Fruit fly (Drosophila melanogaster) whole organism, embryonic: ENCODE results near the gene CG46467.
A peak's percentile ranks its signal among the peaks of the same experiment; 100 is the strongest.

Source experiments
- Adf1 ChIP-seq: fragments of 200-800 bp; sonication (Bioruptor generic); IDR thresholded peaks from 2 replicates; pipeline ENCODE4 v1.3.6; 2022; ENCODE audit warnings: missing biosample characterization, missing genetic modification characterization
- CG11456 ChIP-seq: fragments of 200-800 bp; sonication (Bioruptor generic); IDR thresholded peaks from 3 replicates; pipeline ENCODE4 v1.3.6; 2022; ENCODE audit warnings: missing biosample characterization, missing genetic modification characterization
- CG11695 ChIP-seq: fragments of 200-800 bp; sonication (Bioruptor generic); IDR thresholded peaks from 3 replicates; pipeline ENCODE4 v1.3.6; 2022; ENCODE audit warnings: missing biosample characterization, missing genetic modification characterization
- CG11723 ChIP-seq: fragments of 200-800 bp; sonication (Bioruptor generic); optimal IDR thresholded peaks from 2 replicates; lab custom pipeline; 2017; ENCODE audit warnings: missing biosample characterization, mild to moderate bottlenecking, missing genetic modification characterization
- CG12391 ChIP-seq: fragments of 200-800 bp; sonication (Bioruptor generic); optimal IDR thresholded peaks from 3 replicates; lab custom pipeline; 2018; ENCODE audit warnings: missing biosample characterization, mild to moderate bottlenecking, missing genetic modification characterization, moderate library complexity
- CG12744 ChIP-seq: fragments of 200-800 bp; sonication (Bioruptor generic); optimal IDR thresholded peaks from 2 replicates; lab custom pipeline; 2016; ENCODE audit warnings: missing biosample characterization, missing genetic modification characterization
- CG13624 ChIP-seq: fragments of 200-800 bp; sonication (Bioruptor generic); optimal IDR thresholded peaks from 2 replicates; lab custom pipeline; 2016; ENCODE audit warnings: missing biosample characterization, missing genetic modification characterization
- CG15514 ChIP-seq: fragments of 200-800 bp; sonication (Bioruptor generic); optimal IDR thresholded peaks from 3 replicates; lab custom pipeline; 2017; ENCODE audit warnings: missing biosample characterization, missing genetic modification characterization, mild to moderate bottlenecking, moderate library complexity, missing genetic modification reagents
- CG18599 ChIP-seq: fragments of 200-800 bp; sonication (Bioruptor generic); optimal IDR thresholded peaks from 3 replicates; lab custom pipeline; 2017; ENCODE audit warnings: missing biosample characterization, missing genetic modification characterization, mild to moderate bottlenecking, moderate library complexity, missing genetic modification reagents
- CG2875 ChIP-seq: fragments of 200-800 bp; sonication (Bioruptor generic); optimal IDR thresholded peaks from 2 replicates; lab custom pipeline; 2017; ENCODE audit warnings: missing biosample characterization, mild to moderate bottlenecking, missing genetic modification characterization, missing genetic modification reagents
- CG31224 ChIP-seq: fragments of 200-800 bp; sonication (Bioruptor generic); IDR thresholded peaks from 2 replicates; pipeline ENCODE4 v1.3.6; 2022; ENCODE audit warnings: missing biosample characterization, missing genetic modification characterization
- CG32772 ChIP-seq: fragments of 200-800 bp; sonication (Bioruptor generic); IDR thresholded peaks from 2 replicates; pipeline ENCODE4 v1.3.6; 2022; ENCODE audit warnings: missing biosample characterization, missing genetic modification characterization
- CG3726 ChIP-seq: fragments of 200-800 bp; sonication (Bioruptor generic); IDR thresholded peaks from 3 replicates; pipeline ENCODE4, ENCODE4 v1.3.6; 2022; ENCODE audit warnings: missing biosample characterization, missing genetic modification characterization
- CG4730 ChIP-seq: fragments of 200-800 bp; sonication (Bioruptor generic); IDR thresholded peaks from 2 replicates; pipeline ENCODE4 v1.3.6; 2022; ENCODE audit warnings: missing biosample characterization, missing genetic modification characterization
- CG7745 ChIP-seq: fragments of 200-800 bp; sonication (Bioruptor generic); optimal IDR thresholded peaks from 2 replicates; lab custom pipeline; 2018; ENCODE audit warnings: missing biosample characterization, mild to moderate bottlenecking, missing genetic modification characterization, moderate library complexity
- CG8765 ChIP-seq: fragments of 200-800 bp; sonication (Bioruptor generic); IDR thresholded peaks from 2 replicates; pipeline ENCODE4 v1.3.6; 2022; ENCODE audit warnings: missing biosample characterization, missing genetic modification characterization
- Fer3 ChIP-seq: fragments of 200-800 bp; sonication (Bioruptor generic); optimal IDR thresholded peaks from 2 replicates; lab custom pipeline; 2018; ENCODE audit warnings: missing biosample characterization, mild to moderate bottlenecking, missing genetic modification characterization, moderate library complexity
- H2.0 ChIP-seq: fragments of 200-800 bp; sonication (Bioruptor generic); IDR thresholded peaks from 2 replicates; pipeline ENCODE4 v1.3.6; 2022; ENCODE audit warnings: missing biosample characterization, missing genetic modification characterization
- HLH4C ChIP-seq: fragments of 200-800 bp; sonication (Bioruptor generic); IDR thresholded peaks from 3 replicates; pipeline ENCODE4 v1.3.6; 2022; ENCODE audit warnings: missing biosample characterization, missing genetic modification characterization; ENCODE audit not compliant: partially characterized antibody
- Hey ChIP-seq: fragments of 200-800 bp; sonication (Bioruptor generic); optimal IDR thresholded peaks from 3 replicates; lab custom pipeline; 2018; ENCODE audit warnings: missing biosample characterization, mild to moderate bottlenecking, missing genetic modification characterization
- HmgZ ChIP-seq: fragments of 200-800 bp; sonication (Bioruptor generic); optimal IDR thresholded peaks from 2 replicates; lab custom pipeline; 2018; ENCODE audit warnings: missing biosample characterization, mild to moderate bottlenecking, missing genetic modification characterization
- Hmr ChIP-seq: fragments of 200-800 bp; sonication (Bioruptor generic); optimal IDR thresholded peaks from 3 replicates; lab custom pipeline; 2017; ENCODE audit warnings: mild to moderate bottlenecking, missing biosample characterization, missing genetic modification reagents, missing genetic modification characterization
- Hr39 ChIP-seq: fragments of >200 bp; optimal IDR thresholded peaks from 2 replicates; lab custom pipeline; 2017
- Mes4 ChIP-seq: fragments of 200-800 bp; sonication (Bioruptor generic); optimal IDR thresholded peaks from 2 replicates; lab custom pipeline; 2016; ENCODE audit warnings: missing biosample characterization, missing genetic modification characterization
- Ptx1 ChIP-seq: fragments of 200-800 bp; sonication (Bioruptor generic); IDR thresholded peaks from 2 replicates; pipeline ENCODE4 v1.3.6; 2022; ENCODE audit warnings: missing biosample characterization, missing genetic modification characterization
- bigmax ChIP-seq: fragments of 200-800 bp; sonication (Bioruptor generic); optimal IDR thresholded peaks from 2 replicates; lab custom pipeline; 2018; ENCODE audit warnings: missing biosample characterization, mild to moderate bottlenecking, missing genetic modification characterization
- cad ChIP-seq: fragments of >200 bp; optimal IDR thresholded peaks from 2 replicates; lab custom pipeline; 2017; ENCODE audit warnings: missing biosample characterization, missing genetic modification characterization
- caup ChIP-seq: fragments of 200-800 bp; sonication (Bioruptor generic); optimal IDR thresholded peaks from 3 replicates; lab custom pipeline; 2017; ENCODE audit warnings: missing biosample characterization, mild to moderate bottlenecking, missing genetic modification characterization, moderate library complexity; ENCODE audit not compliant: severe bottlenecking
- chif ChIP-seq, 2 experiments: fragments of 200-800 bp; sonication (Bioruptor generic); optimal IDR thresholded peaks; 3 replicates each; lab custom pipeline; 2016; ENCODE audit warnings: missing biosample characterization in 2 of 2, missing genetic modification characterization in 2 of 2
- ci ChIP-seq: fragments of 200-800 bp; sonication (Bioruptor generic); IDR thresholded peaks from 3 replicates; pipeline ENCODE4 v1.3.6; 2022; ENCODE audit warnings: missing biosample characterization, missing genetic modification characterization
- cwo ChIP-seq: fragments of 200-800 bp; sonication (Bioruptor generic); optimal IDR thresholded peaks from 3 replicates; lab custom pipeline; 2017; ENCODE audit warnings: missing biosample characterization, missing genetic modification characterization, mild to moderate bottlenecking, moderate library complexity, missing genetic modification reagents
- dimm ChIP-seq: fragments of 200-800 bp; sonication (Bioruptor generic); IDR thresholded peaks from 2 replicates; pipeline ENCODE4 v1.3.6; 2022; ENCODE audit warnings: missing biosample characterization, missing genetic modification characterization
- ftz-f1 ChIP-seq: fragments of 200-800 bp; sonication (Bioruptor generic); optimal IDR thresholded peaks from 2 replicates; lab custom pipeline; 2016; ENCODE audit warnings: missing biosample characterization, missing genetic modification characterization
- gce ChIP-seq: fragments of 200-800 bp; sonication (Bioruptor generic); IDR thresholded peaks from 3 replicates; pipeline ENCODE4 v1.3.6; 2022; ENCODE audit warnings: missing biosample characterization, missing genetic modification characterization
- grau ChIP-seq: fragments of 200-800 bp; optimal IDR thresholded peaks from 3 replicates; lab custom pipeline; 2019; ENCODE audit warnings: missing biosample characterization, mild to moderate bottlenecking, missing genetic modification characterization, moderate library complexity
- insv ChIP-seq, 2 experiments: fragments of 200-800 bp; sonication (Bioruptor generic); optimal IDR thresholded peaks; 3 replicates each; lab custom pipeline; 2016 to 2018; ENCODE audit warnings: missing biosample characterization in 2 of 2, missing genetic modification characterization in 2 of 2
- kni ChIP-seq: fragments of 200-800 bp; sonication (Bioruptor generic); optimal IDR thresholded peaks from 3 replicates; lab custom pipeline; 2017; ENCODE audit warnings: mild to moderate bottlenecking, missing biosample characterization, missing genetic modification reagents, missing genetic modification characterization
- lbe ChIP-seq: fragments of 200-800 bp; sonication (Bioruptor generic); optimal IDR thresholded peaks from 2 replicates; lab custom pipeline; 2016; ENCODE audit warnings: missing biosample characterization, mild to moderate bottlenecking, missing genetic modification characterization
- mirr ChIP-seq: fragments of 200-800 bp; sonication (Bioruptor generic); optimal IDR thresholded peaks from 3 replicates; lab custom pipeline; 2018; ENCODE audit warnings: missing biosample characterization, mild to moderate bottlenecking, missing genetic modification characterization
- nerfin-2 ChIP-seq: fragments of 200-800 bp; sonication (Bioruptor generic); IDR thresholded peaks from 2 replicates; pipeline ENCODE4 v1.3.6; 2022; ENCODE audit warnings: missing biosample characterization, missing genetic modification characterization; ENCODE audit not compliant: partially characterized antibody
- oc ChIP-seq: fragments of 200-800 bp; sonication (Bioruptor generic); optimal IDR thresholded peaks from 2 replicates; lab custom pipeline; 2018; ENCODE audit warnings: missing biosample characterization, mild to moderate bottlenecking, missing genetic modification characterization, moderate library complexity
- otp ChIP-seq: fragments of 200-800 bp; sonication (Bioruptor generic); IDR thresholded peaks from 3 replicates; pipeline ENCODE4, ENCODE4 v1.3.6; 2022; ENCODE audit warnings: missing biosample characterization, missing genetic modification characterization
- pita ChIP-seq: fragments of 200-800 bp; sonication (Bioruptor generic); optimal IDR thresholded peaks from 2 replicates; lab custom pipeline; 2017; ENCODE audit warnings: missing biosample characterization, mild to moderate bottlenecking, missing genetic modification characterization
- pnt ChIP-seq: fragments of 200-800 bp; sonication (Bioruptor generic); optimal IDR thresholded peaks from 3 replicates; lab custom pipeline; 2016; ENCODE audit warnings: missing biosample characterization, missing genetic modification characterization
- rib ChIP-seq: fragments of 200-800 bp; sonication (Bioruptor generic); IDR thresholded peaks from 2 replicates; pipeline ENCODE4 v1.3.6; 2022; ENCODE audit warnings: missing biosample characterization, missing genetic modification characterization
- run ChIP-seq: fragments of 200-800 bp; sonication (Bioruptor generic); optimal IDR thresholded peaks from 3 replicates; lab custom pipeline; 2018; ENCODE audit warnings: missing biosample characterization, mild to moderate bottlenecking, missing genetic modification characterization
- schlank ChIP-seq: fragments of 200-800 bp; sonication (Bioruptor generic); optimal IDR thresholded peaks from 2 replicates; lab custom pipeline; 2018; ENCODE audit warnings: missing biosample characterization, mild to moderate bottlenecking, missing genetic modification characterization
- sob ChIP-seq: fragments of 200-800 bp; sonication (Bioruptor generic); IDR thresholded peaks from 2 replicates; pipeline ENCODE4 v1.3.6; 2022; ENCODE audit warnings: missing biosample characterization, missing genetic modification characterization
- trem ChIP-seq: fragments of 200-800 bp; optimal IDR thresholded peaks from 3 replicates; lab custom pipeline; 2019; ENCODE audit warnings: missing biosample characterization, mild to moderate bottlenecking, missing genetic modification characterization, moderate library complexity
- zen2 ChIP-seq: fragments of 200-800 bp; sonication (Bioruptor generic); IDR thresholded peaks from 3 replicates; pipeline ENCODE4 v1.3.6; 2022; ENCODE audit warnings: missing biosample characterization, missing genetic modification characterization; ENCODE audit not compliant: partially characterized antibody
- zfh2 ChIP-seq: fragments of 200-800 bp; sonication (Bioruptor generic); optimal IDR thresholded peaks from 2 replicates; lab custom pipeline; 2016; ENCODE audit warnings: missing biosample characterization, missing genetic modification characterization

Gene CG46467

DNA sequence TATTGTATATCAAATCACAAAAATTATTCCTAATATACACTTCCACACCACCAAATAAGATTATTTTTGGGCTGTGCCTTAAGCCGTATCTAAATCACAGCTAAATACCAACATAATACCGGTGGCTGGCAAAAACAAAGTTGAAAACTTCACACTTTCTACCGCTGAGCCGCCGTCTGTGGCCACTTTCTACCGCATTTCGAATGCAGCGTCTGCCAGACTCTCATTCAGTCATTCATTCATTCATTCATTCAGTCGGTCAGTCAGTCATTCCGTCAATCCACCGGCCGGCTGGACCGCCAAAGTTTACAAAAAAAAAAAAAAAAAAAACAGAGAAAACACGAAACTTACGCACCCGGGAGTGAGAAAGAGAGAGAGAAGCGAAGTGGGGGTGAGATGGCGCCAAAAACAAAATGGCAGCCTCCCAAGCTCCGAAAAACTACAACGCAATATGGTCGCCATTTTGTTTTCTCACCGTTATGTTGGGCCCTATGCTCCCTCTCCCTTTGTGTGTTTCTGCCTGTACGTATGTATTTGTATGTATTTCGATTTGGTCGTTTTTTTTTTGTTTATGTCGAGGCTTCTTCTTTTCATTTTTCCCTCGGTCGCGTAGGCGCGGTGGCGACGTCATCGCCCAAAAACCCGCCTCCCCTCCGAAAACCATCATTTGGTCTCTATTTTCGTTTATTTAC is 8.9 kb downstream of the CG46467 start (continued):
- TF ChIP-seq kni (GFP tag; lab: Kevin White, UChicago): peak; percentile 80
- no peak for TF ChIP-seq Ptx1 (GFP tag; lab: Robert Waterston, UW)
- TF ChIP-seq gce (GFP tag; lab: Robert Waterston, UW): no peak
- no peak for TF ChIP-seq CG11456 (GFP tag; lab: Robert Waterston, UW)
- TF ChIP-seq CG12391 (tag; lab: Kevin White, UChicago): no peak
- TF ChIP-seq rib (GFP tag; lab: Robert Waterston, UW): no peak
- no peak for TF ChIP-seq lbe (GFP tag; lab: Kevin White, UChicago)
- TF ChIP-seq Adf1 (GFP tag; lab: Robert Waterston, UW): peak; percentile 65
- TF ChIP-seq CG15514 (GFP tag; lab: Kevin White, UChicago): peak; percentile 16
- peak; percentile 52 for TF ChIP-seq ftz-f1 (GFP tag; lab: Kevin White, UChicago)
- no peak for TF ChIP-seq CG8765
- no peak for TF ChIP-seq pnt
- no peak for TF ChIP-seq run (tag; lab: Kevin White, UChicago)
- TF ChIP-seq HmgZ (tag; lab: Kevin White, UChicago): no peak
- no peak for TF ChIP-seq CG2875 (GFP tag; lab: Kevin White, UChicago)
- peak; percentile 61; the same call in 1 of the 3 replicates for TF ChIP-seq ci (GFP tag; lab: Robert Waterston, UW)
- TF ChIP-seq cad (GFP tag; lab: Kevin White, UChicago): no peak
- no peak for TF ChIP-seq pita
- peak; percentile 98 for TF ChIP-seq CG13624 (GFP tag; lab: Kevin White, UChicago)
- TF ChIP-seq Mes4: no peak
- TF ChIP-seq dimm: no peak
- no peak for TF ChIP-seq sob (GFP tag; lab: Robert Waterston, UW)
- no peak for TF ChIP-seq CG7745 (tag; lab: Kevin White, UChicago)
- peak; percentile 29 for TF ChIP-seq caup (GFP tag; lab: Kevin White, UChicago)
- TF ChIP-seq grau (tag; lab: Kevin White, UChicago): no peak
- TF ChIP-seq HLH4C (GFP tag; lab: Robert Waterston, UW): no peak
- no peak for TF ChIP-seq Hey (tag; lab: Kevin White, UChicago)
- TF ChIP-seq CG31224: no peak
- no peak for TF ChIP-seq zen2
- TF ChIP-seq H2.0 (GFP tag; lab: Robert Waterston, UW): no peak
- no peak for TF ChIP-seq trem (tag; lab: Kevin White, UChicago)
- TF ChIP-seq cwo (GFP tag; lab: Kevin White, UChicago): peak; percentile 33
- no peak for TF ChIP-seq CG12744 (GFP tag; lab: Kevin White, UChicago)
- TF ChIP-seq CG3726 (GFP tag; lab: Robert Waterston, UW): no peak
- TF ChIP-seq schlank (tag; lab: Kevin White, UChicago): no peak
- TF ChIP-seq Hmr (GFP tag; lab: Kevin White, UChicago): peak; percentile 16
- TF ChIP-seq nerfin-2: no peak
- TF ChIP-seq mirr (GFP tag; lab: Kevin White, UChicago): no peak
- no peak for TF ChIP-seq bigmax
- no peak for TF ChIP-seq Hr39 (lab: Kevin White, UChicago)
- no peak for TF ChIP-seq CG18599 (GFP tag; lab: Kevin White, UChicago)
- TF ChIP-seq CG4730: no peak
- TF ChIP-seq otp (GFP tag; lab: Robert Waterston, UW): no peak
- TF ChIP-seq CG11723 (GFP tag; lab: Kevin White, UChicago): no peak
- no peak for TF ChIP-seq chif (GFP tag; optimal IDR thresholded peaks at IDR 0.05; lab: Kevin White, UChicago)
- no peak for TF ChIP-seq CG11695 (GFP tag; lab: Robert Waterston, UW)
- TF ChIP-seq insv (GFP tag; optimal IDR thresholded peaks at IDR 0.05; lab: Kevin White, UChicago): no peak
- TF ChIP-seq CG32772: peak; percentile 75
- no peak for TF ChIP-seq oc (tag; lab: Kevin White, UChicago)
- TF ChIP-seq Fer3 (tag; lab: Kevin White, UChicago): no peak
- TF ChIP-seq zfh2 (GFP tag; lab: Kevin White, UChicago): no peak
